Worm (Caenorhabditis elegans) whole organism, L2 larva: ENCODE measurements around the gene str-232.
"Not testable (repeated sequence)": the region's sequence is repeated elsewhere in the genome, so short reads cannot be mapped to it uniquely, and the experiment has no call there.

Experiments
- C34F6.9 ChIP-seq: fragments of 150-350 bp; optimal IDR thresholded peaks from 2 replicates; lab custom pipeline; 2014; ENCODE audit warnings: missing biosample characterization, missing genetic modification characterization
- Y55F3AM.14 ChIP-seq: fragments of 200-800 bp; sonication (Bioruptor generic); optimal IDR thresholded peaks from 2 replicates; lab custom pipeline; 2018; ENCODE audit warnings: mild to moderate bottlenecking, missing genetic modification characterization, missing compliant biosample characterization
- ZK546.5 ChIP-seq: sonication (generic microtip); optimal IDR thresholded peaks from 2 replicates; lab custom pipeline; 2017; ENCODE audit warnings: missing biosample characterization, missing genetic modification characterization
- alr-1 ChIP-seq: fragments of 150-350 bp; optimal IDR thresholded peaks from 2 replicates; lab custom pipeline; 2014; ENCODE audit warnings: missing biosample characterization, missing genetic modification characterization
- aly-2 ChIP-seq: fragments of 150-350 bp; optimal IDR thresholded peaks from 2 replicates; lab custom pipeline; 2014; ENCODE audit warnings: missing biosample characterization, missing genetic modification characterization
- ama-1 ChIP-seq: fragments of 150-350 bp; optimal IDR thresholded peaks from 2 replicates; lab custom pipeline; 2018; ENCODE audit warnings: inconsistent platforms
- crh-2 ChIP-seq: sonication (generic microtip); optimal IDR thresholded peaks from 2 replicates; lab custom pipeline; 2017; ENCODE audit warnings: missing biosample characterization, missing genetic modification characterization
- dmd-4 ChIP-seq: sonication (generic microtip); optimal IDR thresholded peaks from 2 replicates; lab custom pipeline; 2017; ENCODE audit warnings: missing biosample characterization, missing genetic modification characterization
- egl-27 ChIP-seq: sonication (generic microtip); optimal IDR thresholded peaks from 3 replicates; lab custom pipeline; 2017; ENCODE audit warnings: missing biosample characterization, missing genetic modification reagents, missing genetic modification characterization
- elt-1 ChIP-seq: fragments of 150-350 bp; optimal IDR thresholded peaks from 2 replicates; lab custom pipeline; 2014; ENCODE audit warnings: missing biosample characterization, missing genetic modification characterization
- fos-1 ChIP-seq: fragments of 150-350 bp; optimal IDR thresholded peaks from 2 replicates; lab custom pipeline; 2014; ENCODE audit warnings: missing biosample characterization, missing genetic modification characterization
- lin-11 ChIP-seq: fragments of 150-350 bp; sonication (generic microtip); optimal IDR thresholded peaks from 2 replicates; lab custom pipeline; 2014; ENCODE audit warnings: missing biosample characterization, missing genetic modification characterization, inconsistent platforms, mixed read lengths
- lin-39 ChIP-seq: fragments of 150-350 bp; optimal IDR thresholded peaks from 2 replicates; lab custom pipeline; 2014; ENCODE audit warnings: missing biosample characterization, missing genetic modification reagents, missing genetic modification characterization
- lsy-2 ChIP-seq, 2 experiments: fragments of 150-350 bp in 1 of 2; sonication (generic microtip) in 1 of 2; optimal IDR thresholded peaks; 2 replicates each; lab custom pipeline; 2014 to 2017; ENCODE audit warnings: missing biosample characterization in 2 of 2, missing genetic modification characterization in 2 of 2
- mab-5 ChIP-seq: fragments of 150-350 bp; optimal IDR thresholded peaks from 2 replicates; lab custom pipeline; 2014; ENCODE audit warnings: missing biosample characterization, missing genetic modification characterization
- mbf-1 ChIP-seq: sonication (generic microtip); optimal IDR thresholded peaks from 2 replicates; lab custom pipeline; 2017; ENCODE audit warnings: missing biosample characterization, missing genetic modification characterization
- mdl-1 ChIP-seq, 2 experiments: fragments of 150-350 bp in 1 of 2; sonication (generic microtip) in 1 of 2; optimal IDR thresholded peaks; 2 replicates each; lab custom pipeline; 2017; ENCODE audit warnings: missing biosample characterization in 2 of 2, missing genetic modification characterization in 2 of 2
- nhr-10 ChIP-seq: sonication (generic microtip); optimal IDR thresholded peaks from 2 replicates; lab custom pipeline; 2017; ENCODE audit warnings: missing biosample characterization, missing genetic modification characterization
- nhr-129 ChIP-seq: fragments of 150-350 bp; optimal IDR thresholded peaks from 2 replicates; lab custom pipeline; 2014; ENCODE audit warnings: missing biosample characterization, missing genetic modification characterization
- nhr-21 ChIP-seq: fragments of 150-350 bp; optimal IDR thresholded peaks from 2 replicates; lab custom pipeline; 2014; ENCODE audit warnings: missing biosample characterization, missing genetic modification characterization
- nhr-25 ChIP-seq: fragments of 150-350 bp; sonication (generic microtip); optimal IDR thresholded peaks from 3 replicates; lab custom pipeline; 2014; ENCODE audit warnings: missing biosample characterization, missing genetic modification characterization
- peb-1 ChIP-seq: fragments of 150-350 bp; optimal IDR thresholded peaks from 2 replicates; lab custom pipeline; 2014; ENCODE audit warnings: missing biosample characterization, missing genetic modification characterization
- sem-4 ChIP-seq: fragments of 150-350 bp; optimal IDR thresholded peaks from 2 replicates; lab custom pipeline; 2014; ENCODE audit warnings: missing biosample characterization, missing genetic modification reagents, missing genetic modification characterization
- skn-1 ChIP-seq: sonication (generic microtip); optimal IDR thresholded peaks from 2 replicates; lab custom pipeline; 2017; ENCODE audit warnings: missing biosample characterization, missing genetic modification characterization
- sma-3 ChIP-seq: sonication (generic microtip); optimal IDR thresholded peaks from 2 replicates; lab custom pipeline; 2016; ENCODE audit warnings: missing genetic modification reagents, missing genetic modification characterization, missing compliant biosample characterization
- sma-9 ChIP-seq, 2 experiments: fragments of 150-350 bp in 1 of 2; sonication (generic microtip) in 1 of 2; optimal IDR thresholded peaks; 2 replicates each; lab custom pipeline; 2014 to 2016; ENCODE audit warnings: missing genetic modification characterization in 2 of 2, mild to moderate bottlenecking in 1 of 2, missing biosample characterization in 1 of 2, missing compliant biosample characterization in 1 of 2, missing genetic modification reagents in 1 of 2, moderate library complexity in 1 of 2
- snpc-4 ChIP-seq: fragments of 150-350 bp; optimal IDR thresholded peaks from 2 replicates; lab custom pipeline; 2014; ENCODE audit warnings: missing biosample characterization, missing genetic modification characterization
- unc-55 ChIP-seq: fragments of 150-350 bp; sonication (generic microtip); optimal IDR thresholded peaks from 3 replicates; lab custom pipeline; 2014; ENCODE audit warnings: missing biosample characterization, missing genetic modification reagents, missing genetic modification characterization
- unc-62 ChIP-seq: fragments of 150-350 bp; optimal IDR thresholded peaks from 2 replicates; lab custom pipeline; 2014; ENCODE audit warnings: missing biosample characterization, missing genetic modification reagents, missing genetic modification characterization
- ztf-1 ChIP-seq: fragments of 200-800 bp; sonication (Bioruptor generic); conservative IDR thresholded peaks from 2 replicates; pipeline ENCODE4 v1.3.6; 2022; ENCODE audit warnings: missing genetic modification characterization, missing compliant biosample characterization
- ztf-11 ChIP-seq: sonication (generic microtip); optimal IDR thresholded peaks from 2 replicates; lab custom pipeline; 2017; ENCODE audit warnings: missing biosample characterization, missing genetic modification characterization

str-232 gene

DNA sequence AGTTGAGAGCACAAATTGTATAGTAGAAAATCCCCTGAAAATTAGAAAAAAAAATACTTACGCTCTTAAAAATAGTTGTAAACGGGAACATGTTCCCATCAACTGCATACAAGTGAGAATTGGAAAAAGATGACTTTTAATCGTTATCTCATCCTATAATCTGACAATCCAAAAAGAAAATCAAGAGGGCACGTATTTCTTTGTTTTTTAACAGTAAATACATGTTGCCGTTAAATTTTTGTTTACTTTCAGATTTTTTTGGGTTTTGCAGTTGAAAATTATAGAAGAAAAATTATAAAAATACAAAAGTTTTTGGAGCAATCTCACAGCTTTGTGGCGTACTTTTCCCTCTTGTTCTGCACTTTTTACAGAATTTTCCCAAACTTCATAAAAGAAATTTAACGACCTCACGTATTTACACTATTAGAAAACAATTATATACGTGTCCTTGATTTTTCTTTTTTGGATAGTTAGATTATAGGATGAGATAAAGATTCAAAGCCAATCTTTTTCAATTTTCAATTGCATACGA lies 18.8 kb downstream of the str-232 start, which contains the start of the genes C06C6.9 and C06C6.8:
TSS of gene C06C6.9 (minus strand) at position 101 of the 532 bp plus-strand sequence.
TSS of gene C06C6.8 (plus strand) at position 482 of the 532 bp plus-strand sequence.
- TF ChIP-seq mbf-1 (tag; lab: Kevin White, UChicago) (no peak), nhr-25 (no peak), lsy-2 (tag; optimal IDR thresholded peaks at IDR 0.05; lab: Kevin White, UChicago) (no peak), peb-1 (tag; lab: Kevin White, UChicago) (no peak), ztf-11 (no peak), lin-39 (tag; lab: Kevin White, UChicago) (no peak), unc-55 (GFP tag; lab: Kevin White, UChicago) (no peak), Y55F3AM.14 (no peak), sma-3 (GFP tag; lab: Kevin White, UChicago) (no peak), sma-9 (GFP tag; optimal IDR thresholded peaks at IDR 0.05; lab: Kevin White, UChicago) (no peak), sma-9 (tag; optimal IDR thresholded peaks at IDR 0.05; lab: Kevin White, UChicago) (no peak), ama-1 (no peak), alr-1 (tag; lab: Kevin White, UChicago) (no peak), C34F6.9 (tag; lab: Kevin White, UChicago) (no peak), nhr-21 (tag; lab: Kevin White, UChicago) (no peak), crh-2 (tag; lab: Kevin White, UChicago) (no peak), unc-62 (GFP tag; lab: Kevin White, UChicago) (no peak), ZK546.5 (no peak), egl-27 (tag; lab: Kevin White, UChicago) (no peak), sem-4 (tag; lab: Kevin White, UChicago) (no peak), skn-1 (tag; lab: Kevin White, UChicago) (no peak)

- TF ChIP-seq egl-27, skn-1, elt-1 (tag; lab: Kevin White, UChicago): not testable (repeated sequence)
- TF ChIP-seq, all 48 proteins: peak for 0; not testable (repeated sequence) for 48
Measured at ce11 chrV:15991850-15992249, 23.7 kb downstream of the str-232 start, which contains the start of gene C06C6.7. Gene C06C6.7 (plus strand): TSS chrV:15992150.

DNA sequence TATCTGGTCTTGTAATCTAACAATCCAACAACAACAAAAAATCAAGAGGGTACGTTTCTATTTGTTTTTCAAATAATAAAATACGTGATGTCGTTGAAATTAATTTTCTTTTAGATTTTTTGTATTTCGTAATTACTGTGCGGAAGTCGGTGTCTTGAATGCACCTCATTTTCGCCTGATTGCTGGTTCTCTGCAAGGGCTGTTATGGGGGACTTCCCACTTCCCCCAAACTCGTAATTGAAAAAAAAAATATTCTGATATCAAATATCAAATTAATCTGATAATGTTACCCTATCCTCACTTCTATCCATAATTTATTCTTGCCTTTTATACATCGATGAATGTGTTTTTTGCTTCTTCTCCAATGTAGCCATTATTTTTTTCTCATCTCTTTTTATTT lies 27.5 kb downstream of the str-232 start, which contains the start of gene F36G9.15:
TSS of gene F36G9.15 (minus strand) at position 101 of the 400 bp plus-strand sequence.
- TF ChIP-seq sem-4 (tag; lab: Kevin White, UChicago), result no peak
- TF ChIP-seq lin-39 (tag; lab: Kevin White, UChicago), result no peak
- no peak for TF ChIP-seq snpc-4 (tag; lab: Kevin White, UChicago)
- TF ChIP-seq dmd-4 (tag; lab: Kevin White, UChicago), result no peak
- no peak for TF ChIP-seq ztf-11
- no peak for TF ChIP-seq lin-11
- no peak for TF ChIP-seq aly-2
- no peak for TF ChIP-seq nhr-129
- TF ChIP-seq ztf-1 (GFP tag; lab: Robert Waterston, UW), result no peak
- TF ChIP-seq mdl-1 (tag; optimal IDR thresholded peaks at IDR 0.05; lab: Kevin White, UChicago), result no peak
- no peak for TF ChIP-seq sma-9 (GFP tag; optimal IDR thresholded peaks at IDR 0.05; lab: Kevin White, UChicago)
- no peak for TF ChIP-seq sma-9 (tag; optimal IDR thresholded peaks at IDR 0.05; lab: Kevin White, UChicago)
- TF ChIP-seq skn-1 (tag; lab: Kevin White, UChicago), result no peak
- no peak for TF ChIP-seq mab-5 (tag; lab: Kevin White, UChicago)
- TF ChIP-seq nhr-10 (tag; lab: Kevin White, UChicago), result no peak
- no peak for TF ChIP-seq mbf-1 (tag; lab: Kevin White, UChicago)
- TF ChIP-seq alr-1 (tag; lab: Kevin White, UChicago), result no peak
- TF ChIP-seq lsy-2 (tag; optimal IDR thresholded peaks at IDR 0.05; lab: Kevin White, UChicago), result no peak

- TF ChIP-seq mdl-1 (tag; optimal IDR thresholded peaks at IDR 0.05; lab: Kevin White, UChicago) (no peak), snpc-4 (tag; lab: Kevin White, UChicago) (peak; percentile 56), fos-1 (tag; lab: Kevin White, UChicago) (peak; percentile 36)
Measured at ce11 chrV:15982733-15983344, 32.7 kb downstream of the str-232 start, which contains the start of the genes fbxa-99 and F36G9.13. Gene fbxa-99 (minus strand): TSS chrV:15982854. Gene F36G9.13 (plus strand): TSS chrV:15983294.
